Fruit fly (Drosophila melanogaster): Measurements from ENCODE around the gene Mp.

Mp gene

dm6 chr3L:6981823-6982222 is 16.8 kb upstream of the Mp start (continued):
- TF ChIP-seq Xrp1 (GFP tag; IDR thresholded peaks at IDR 0.05) (peak; percentile 61), odd (GFP tag; optimal IDR thresholded peaks at IDR 0.05) (peak; percentile 25), Dad (GFP tag; optimal IDR thresholded peaks at IDR 0.05) (no peak), Opbp (GFP tag; IDR thresholded peaks at IDR 0.05; ENCODE audit: partially characterized antibody) (no peak), Bdp1 (GFP tag; optimal IDR thresholded peaks at IDR 0.05) (no peak), CG4707 (GFP tag; optimal IDR thresholded peaks at IDR 0.05) (no peak), CG15269 (tag; optimal IDR thresholded peaks at IDR 0.05) (peak; percentile 23), CG13894 (tag; optimal IDR thresholded peaks at IDR 0.05) (no peak), pfk (GFP tag; optimal IDR thresholded peaks at IDR 0.05) (no peak), CG2889 (GFP tag; IDR thresholded peaks at IDR 0.05) (no peak), ftz-f1 (GFP tag; optimal IDR thresholded peaks at IDR 0.05) (no peak), dpn (GFP tag; optimal IDR thresholded peaks at IDR 0.05) (peak in 1 of 2 experiments; percentile 30), CG10565 (GFP tag; optimal IDR thresholded peaks at IDR 0.05) (no peak), CG4617 (GFP tag; optimal IDR thresholded peaks at IDR 0.05; ENCODE audit: borderline replicate concordance) (no peak), CG8290 (GFP tag; optimal IDR thresholded peaks at IDR 0.05) (peak; percentile 13), CG8290 (tag; optimal IDR thresholded peaks at IDR 0.05) (peak in 1 of 2 experiments; percentile 18), CG14860 (GFP tag; IDR thresholded peaks at IDR 0.05; ENCODE audit: partially characterized antibody) (no peak), NFAT (GFP tag; IDR thresholded peaks at IDR 0.05) (no peak), otp (GFP tag; IDR thresholded peaks at IDR 0.05) (no peak), CG11247 (GFP tag; IDR thresholded peaks at IDR 0.05) (no peak), CG11560 (tag; IDR thresholded peaks at IDR 0.05) (no peak), H2.0 (GFP tag; IDR thresholded peaks at IDR 0.05) (no peak), Gug (GFP tag; IDR thresholded peaks at IDR 0.05) (no peak), az2 (GFP tag; optimal IDR thresholded peaks at IDR 0.05) (peak; percentile 51), maf-S (GFP tag; optimal IDR thresholded peaks at IDR 0.05) (no peak), tin (GFP tag; optimal IDR thresholded peaks at IDR 0.05) (peak; percentile 17), CG11504 (tag; optimal IDR thresholded peaks at IDR 0.05) (peak; percentile 49), Sin3A (optimal IDR thresholded peaks at IDR 0.05) (no peak), luna (GFP tag; optimal IDR thresholded peaks at IDR 0.05) (no peak), Max (GFP tag; optimal IDR thresholded peaks at IDR 0.05) (no peak), ro (GFP tag; IDR thresholded peaks at IDR 0.05) (no peak), CG6854 (GFP tag; optimal IDR thresholded peaks at IDR 0.05) (no peak), z (GFP tag; IDR thresholded peaks at IDR 0.05) (no peak), Nf-YC (tag; optimal IDR thresholded peaks at IDR 0.05) (no peak), CG13775 (GFP tag; optimal IDR thresholded peaks at IDR 0.05) (peak; percentile 60), Vsx1 (GFP tag; optimal IDR thresholded peaks at IDR 0.05) (no peak), slou (GFP tag; optimal IDR thresholded peaks at IDR 0.05) (no peak), CG34376 (GFP tag; optimal IDR thresholded peaks at IDR 0.05) (no peak), eve (GFP tag; optimal IDR thresholded peaks at IDR 0.05) (peak in 1 of 2 experiments; percentile 60), CG10979 (tag; optimal IDR thresholded peaks at IDR 0.05) (peak; percentile 74), Lhr (GFP tag; optimal IDR thresholded peaks at IDR 0.05) (peak; percentile 30), corto (GFP tag; optimal IDR thresholded peaks at IDR 0.05) (no peak), Dp (GFP tag; optimal IDR thresholded peaks at IDR 0.05) (no peak), CG42726 (GFP tag; IDR thresholded peaks at IDR 0.05; ENCODE audit: partially characterized antibody) (no peak), hkb (optimal IDR thresholded peaks at IDR 0.05) (no peak), hkb (GFP tag; IDR thresholded peaks at IDR 0.05) (0 out of 2 replicates have a peak, but pooled peaks have one; percentile 29), pum (GFP tag; optimal IDR thresholded peaks at IDR 0.05) (peak; percentile 14), ash1 (GFP tag; optimal IDR thresholded peaks at IDR 0.05) (no peak), sqz (GFP tag; optimal IDR thresholded peaks at IDR 0.05) (no peak), CG3838 (GFP tag; optimal IDR thresholded peaks at IDR 0.05) (no peak), CG4730 (GFP tag; IDR thresholded peaks at IDR 0.05) (no peak), CG6683 (GFP tag; optimal IDR thresholded peaks at IDR 0.05) (no peak), vfl (GFP tag; optimal IDR thresholded peaks at IDR 0.05) (no peak)
